Fruit fly (Drosophila melanogaster) whole organism, adult: ENCODE data around the gene CG18233.

Experiments
- CG12768 ChIP-seq: fragments of 200-800 bp; sonication (Bioruptor generic); optimal IDR thresholded peaks from 2 replicates; lab custom pipeline; 2017; ENCODE audit warnings: missing biosample characterization, missing genetic modification characterization, mild to moderate bottlenecking, moderate library complexity, missing genetic modification reagents
- Clk ChIP-seq: fragments of 200-800 bp; sonication (Bioruptor generic); optimal IDR thresholded peaks from 2 replicates; lab custom pipeline; 2017; ENCODE audit warnings: missing biosample characterization, missing genetic modification characterization

- TF ChIP-seq Clk (GFP tag; lab: Kevin White, UChicago): no peak
- no peak for TF ChIP-seq CG12768 (GFP tag; lab: Kevin White, UChicago)
These were observed 23.2 kb downstream of the CG18233 start for dm6 chr3L:18628458-18628857.
